Fruit fly (Drosophila melanogaster) whole organism, embryonic: ENCODE data around the gene CG14277.

Experiments
- B-H2 ChIP-seq: fragments of 200-800 bp; sonication (Bioruptor generic); optimal IDR thresholded peaks from 2 replicates; lab custom pipeline; 2018; ENCODE audit warnings: missing biosample characterization, mild to moderate bottlenecking, missing genetic modification characterization
- Bdp1 ChIP-seq: fragments of 200-800 bp; sonication (Bioruptor generic); optimal IDR thresholded peaks from 3 replicates; lab custom pipeline; 2016; ENCODE audit warnings: missing biosample characterization, missing genetic modification characterization
- CG1024 ChIP-seq: fragments of 200-800 bp; sonication (Bioruptor generic); IDR thresholded peaks from 2 replicates; pipeline ENCODE4 v1.3.6; 2022; ENCODE audit warnings: missing biosample characterization, missing genetic modification characterization
- CG10321 ChIP-seq: fragments of 200-800 bp; sonication (Bioruptor generic); IDR thresholded peaks from 2 replicates; pipeline ENCODE4 v1.3.6; 2022; ENCODE audit warnings: missing biosample characterization, missing genetic modification characterization
- CG10462 ChIP-seq: fragments of 200-800 bp; sonication (Bioruptor generic); optimal IDR thresholded peaks from 2 replicates; lab custom pipeline; 2016; ENCODE audit warnings: missing biosample characterization, missing genetic modification characterization
- CG12769 ChIP-seq: fragments of 200-800 bp; sonication (Bioruptor generic); optimal IDR thresholded peaks from 2 replicates; lab custom pipeline; 2019; ENCODE audit warnings: missing biosample characterization, mild to moderate bottlenecking, missing genetic modification characterization, moderate library complexity
- CG15269 ChIP-seq: fragments of 200-800 bp; sonication (Bioruptor generic); optimal IDR thresholded peaks from 2 replicates; lab custom pipeline; 2018; ENCODE audit warnings: missing biosample characterization, mild to moderate bottlenecking, missing genetic modification characterization, moderate library complexity
- CG1603 ChIP-seq: fragments of 200-800 bp; sonication (Bioruptor generic); optimal IDR thresholded peaks from 2 replicates; lab custom pipeline; 2019; ENCODE audit warnings: missing biosample characterization, mild to moderate bottlenecking, missing genetic modification characterization, moderate library complexity
- CG1647 ChIP-seq: fragments of 200-800 bp; sonication (Bioruptor generic); optimal IDR thresholded peaks from 3 replicates; lab custom pipeline; 2016; ENCODE audit warnings: missing biosample characterization, missing genetic modification characterization
- CG3065 ChIP-seq: fragments of 200-800 bp; sonication (Bioruptor generic); optimal IDR thresholded peaks from 2 replicates; lab custom pipeline; 2016; ENCODE audit warnings: missing biosample characterization, missing genetic modification characterization
- CG31224 ChIP-seq: fragments of 200-800 bp; sonication (Bioruptor generic); IDR thresholded peaks from 2 replicates; pipeline ENCODE4 v1.3.6; 2022; ENCODE audit warnings: missing biosample characterization, missing genetic modification characterization
- CG31365 ChIP-seq: fragments of 200-800 bp; sonication (Bioruptor generic); optimal IDR thresholded peaks from 2 replicates; lab custom pipeline; 2018; ENCODE audit warnings: missing biosample characterization, mild to moderate bottlenecking, missing genetic modification characterization
- CG3281 ChIP-seq: fragments of 200-800 bp; sonication (Bioruptor generic); optimal IDR thresholded peaks from 3 replicates; lab custom pipeline; 2017; ENCODE audit warnings: missing biosample characterization, mild to moderate bottlenecking, missing genetic modification characterization
- CG33213 ChIP-seq: fragments of 200-800 bp; sonication (Bioruptor generic); optimal IDR thresholded peaks from 3 replicates; lab custom pipeline; 2016; ENCODE audit warnings: missing biosample characterization, missing genetic modification characterization
- CG3847 ChIP-seq: fragments of 200-800 bp; sonication (Bioruptor generic); IDR thresholded peaks from 2 replicates; pipeline ENCODE4 v1.3.6; 2022; ENCODE audit warnings: missing biosample characterization, missing genetic modification characterization
- CG42726 ChIP-seq: fragments of 200-800 bp; sonication (Bioruptor generic); IDR thresholded peaks from 2 replicates; pipeline ENCODE4 v1.3.6; 2022; ENCODE audit warnings: missing biosample characterization, missing genetic modification characterization; ENCODE audit not compliant: partially characterized antibody
- CG4854 ChIP-seq: fragments of 200-800 bp; sonication (Bioruptor generic); optimal IDR thresholded peaks from 2 replicates; lab custom pipeline; 2016; ENCODE audit warnings: missing biosample characterization, missing genetic modification characterization, inconsistent platforms
- CG5180 ChIP-seq: fragments of 200-800 bp; sonication (Bioruptor generic); optimal IDR thresholded peaks from 3 replicates; lab custom pipeline; 2017; ENCODE audit warnings: missing biosample characterization, missing genetic modification characterization, mild to moderate bottlenecking, moderate library complexity, missing genetic modification reagents
- CG6813 ChIP-seq: fragments of 200-800 bp; sonication (Bioruptor generic); optimal IDR thresholded peaks from 2 replicates; lab custom pipeline; 2017; ENCODE audit warnings: missing biosample characterization, missing genetic modification characterization, mild to moderate bottlenecking, moderate library complexity, missing genetic modification reagents
- CG7786 ChIP-seq: fragments of 200-800 bp; sonication (Bioruptor generic); optimal IDR thresholded peaks from 2 replicates; lab custom pipeline; 2016; ENCODE audit warnings: missing biosample characterization, missing genetic modification characterization
- CG8290 ChIP-seq, 3 experiments: fragments of 200-800 bp; sonication (Bioruptor generic); optimal IDR thresholded peaks; 2 replicates each; lab custom pipeline; 2016 to 2019; ENCODE audit warnings: missing biosample characterization in 3 of 3, missing genetic modification characterization in 3 of 3, mild to moderate bottlenecking in 2 of 3, moderate library complexity in 1 of 3
- Dll ChIP-seq: fragments of 200-800 bp; sonication (Bioruptor generic); IDR thresholded peaks from 4 replicates; pipeline ENCODE4 v1.3.6; 2022; ENCODE audit warnings: missing biosample characterization, missing genetic modification characterization; ENCODE audit not compliant: partially characterized antibody
- Dp ChIP-seq: fragments of 200-800 bp; sonication (Bioruptor generic); optimal IDR thresholded peaks from 2 replicates; lab custom pipeline; 2018; ENCODE audit warnings: missing biosample characterization, mild to moderate bottlenecking, missing genetic modification characterization, moderate library complexity
- Ets65A ChIP-seq: fragments of 200-800 bp; sonication (Bioruptor generic); peaks from one replicate; lab custom pipeline; 2016; ENCODE audit warnings: missing biosample characterization, missing genetic modification characterization
- Hand ChIP-seq: fragments of 200-800 bp; sonication (Bioruptor generic); optimal IDR thresholded peaks from 2 replicates; lab custom pipeline; 2017; ENCODE audit warnings: mild to moderate bottlenecking, missing biosample characterization, missing genetic modification reagents, missing genetic modification characterization
- HmgD ChIP-seq: fragments of 200-800 bp; sonication (Bioruptor generic); optimal IDR thresholded peaks from 3 replicates; lab custom pipeline; 2016; ENCODE audit warnings: missing biosample characterization, missing genetic modification characterization
- Hmx ChIP-seq: fragments of 200-800 bp; sonication (Bioruptor generic); optimal IDR thresholded peaks from 2 replicates; lab custom pipeline; 2016; ENCODE audit warnings: missing biosample characterization, missing genetic modification characterization
- Myb ChIP-seq: fragments of 200-800 bp; sonication (Bioruptor generic); optimal IDR thresholded peaks from 2 replicates; lab custom pipeline; 2016; ENCODE audit warnings: missing biosample characterization, missing genetic modification characterization
- YL-1 ChIP-seq: fragments of 200-800 bp; sonication (Bioruptor generic); optimal IDR thresholded peaks from 3 replicates; lab custom pipeline; 2017; ENCODE audit warnings: missing biosample characterization, mild to moderate bottlenecking, missing genetic modification characterization
- ac ChIP-seq: fragments of 200-800 bp; sonication (Bioruptor generic); optimal IDR thresholded peaks from 3 replicates; lab custom pipeline; 2017; ENCODE audit warnings: missing biosample characterization, mild to moderate bottlenecking, missing genetic modification characterization
- btn ChIP-seq: fragments of 200-800 bp; sonication (Bioruptor generic); optimal IDR thresholded peaks from 2 replicates; lab custom pipeline; 2016; ENCODE audit warnings: missing biosample characterization, missing genetic modification characterization
- cas ChIP-seq: fragments of 200-800 bp; sonication (Bioruptor generic); IDR thresholded peaks from 2 replicates; pipeline ENCODE4 v1.3.6; 2022; ENCODE audit warnings: missing biosample characterization, missing genetic modification characterization
- cg ChIP-seq: fragments of 200-800 bp; sonication (Bioruptor generic); optimal IDR thresholded peaks from 3 replicates; lab custom pipeline; 2019; ENCODE audit warnings: missing biosample characterization, mild to moderate bottlenecking, missing genetic modification characterization, moderate library complexity
- chm ChIP-seq: fragments of 200-800 bp; sonication (Bioruptor generic); IDR thresholded peaks from 2 replicates; pipeline ENCODE4 v1.3.6; 2022; ENCODE audit warnings: missing biosample characterization, missing genetic modification characterization
- crol ChIP-seq: fragments of 200-800 bp; sonication (Bioruptor generic); IDR thresholded peaks from 2 replicates; pipeline ENCODE4 v1.3.6; 2022; ENCODE audit warnings: missing biosample characterization, missing genetic modification characterization
- eve ChIP-seq, 2 experiments: fragments of >200 bp; optimal IDR thresholded peaks; 2 replicates each; lab custom pipeline; 2017; ENCODE audit warnings: missing biosample characterization in 2 of 2, missing genetic modification characterization in 2 of 2
- ftz-f1 ChIP-seq: fragments of 200-800 bp; sonication (Bioruptor generic); optimal IDR thresholded peaks from 2 replicates; lab custom pipeline; 2016; ENCODE audit warnings: missing biosample characterization, missing genetic modification characterization
- fu2 ChIP-seq: fragments of 200-800 bp; sonication (Bioruptor generic); optimal IDR thresholded peaks from 2 replicates; lab custom pipeline; 2016; ENCODE audit warnings: missing biosample characterization, missing genetic modification characterization
- grau ChIP-seq: fragments of 200-800 bp; optimal IDR thresholded peaks from 3 replicates; lab custom pipeline; 2019; ENCODE audit warnings: missing biosample characterization, mild to moderate bottlenecking, missing genetic modification characterization, moderate library complexity
- hbn ChIP-seq: fragments of 200-800 bp; sonication (Bioruptor generic); IDR thresholded peaks from 2 replicates; pipeline ENCODE4 v1.3.6; 2022; ENCODE audit warnings: missing biosample characterization, missing genetic modification characterization; ENCODE audit not compliant: partially characterized antibody
- inv ChIP-seq: fragments of 200-800 bp; sonication (Bioruptor generic); IDR thresholded peaks from 2 replicates; pipeline ENCODE4 v1.3.6; 2022; ENCODE audit warnings: missing biosample characterization, missing genetic modification characterization; ENCODE audit not compliant: partially characterized antibody
- lmd ChIP-seq: fragments of 200-800 bp; sonication (Bioruptor generic); IDR thresholded peaks from 2 replicates; pipeline ENCODE4 v1.3.6; 2022; ENCODE audit warnings: missing biosample characterization, missing genetic modification characterization
- nmo ChIP-seq: fragments of 200-800 bp; sonication (Bioruptor generic); optimal IDR thresholded peaks from 2 replicates; lab custom pipeline; 2018; ENCODE audit warnings: missing biosample characterization, mild to moderate bottlenecking, missing genetic modification characterization, moderate library complexity
- pfk ChIP-seq: fragments of 200-800 bp; sonication (Bioruptor generic); optimal IDR thresholded peaks from 2 replicates; lab custom pipeline; 2018; ENCODE audit warnings: missing biosample characterization, mild to moderate bottlenecking, missing genetic modification characterization, moderate library complexity
- seq ChIP-seq: fragments of 200-800 bp; sonication (Bioruptor generic); IDR thresholded peaks from 2 replicates; pipeline ENCODE4 v1.3.6; 2022; ENCODE audit warnings: missing biosample characterization, missing genetic modification characterization
- tna ChIP-seq: fragments of 200-800 bp; sonication (Bioruptor generic); IDR thresholded peaks from 2 replicates; pipeline ENCODE4 v1.3.6; 2022; ENCODE audit warnings: missing biosample characterization, missing genetic modification characterization; ENCODE audit not compliant: partially characterized antibody
- vnd ChIP-seq: fragments of 200-800 bp; sonication (Bioruptor generic); IDR thresholded peaks from 3 replicates; pipeline ENCODE4 v1.3.6; 2022; ENCODE audit warnings: missing biosample characterization, missing genetic modification characterization; ENCODE audit not compliant: partially characterized antibody
- z ChIP-seq: fragments of 200-800 bp; sonication (Bioruptor generic); IDR thresholded peaks from 3 replicates; pipeline ENCODE4 v1.3.6; 2022; ENCODE audit warnings: missing biosample characterization, missing genetic modification characterization
- zfh1 ChIP-seq: fragments of 200-800 bp; sonication (Bioruptor generic); IDR thresholded peaks from 3 replicates; pipeline ENCODE4 v1.3.6; 2022; ENCODE audit warnings: missing biosample characterization, missing genetic modification characterization

The CG14277 gene

dm6 chr2L:8279400-8280065 lies 37.2 kb downstream of the CG14277 start (continued):
- TF ChIP-seq CG5180 (GFP tag; lab: Kevin White, UChicago) (no peak), seq (GFP tag; lab: Robert Waterston, UW) (no peak), Hand (GFP tag; lab: Kevin White, UChicago) (no peak), Ets65A (GFP tag; lab: Kevin White, UChicago) (peak; percentile 79), hbn (GFP tag; lab: Robert Waterston, UW) (no peak), Bdp1 (peak; percentile 37), Hmx (no peak), vnd (no peak), lmd (GFP tag; lab: Robert Waterston, UW) (peak; percentile 63), CG1603 (tag; lab: Kevin White, UChicago) (peak; percentile 78), chm (GFP tag; lab: Robert Waterston, UW) (peak; percentile 71; the same call in 1 of the 2 replicates), YL-1 (GFP tag; lab: Kevin White, UChicago) (no peak), CG6813 (GFP tag; lab: Kevin White, UChicago) (peak; percentile 60), eve (GFP tag; optimal IDR thresholded peaks at IDR 0.05; lab: Kevin White, UChicago) (peak in 1 of 2 experiments; percentile 58), CG3281 (GFP tag; lab: Kevin White, UChicago) (no peak), CG31365 (tag; lab: Kevin White, UChicago) (no peak), CG33213 (GFP tag; lab: Kevin White, UChicago) (peak; percentile 60), grau (tag; lab: Kevin White, UChicago) (peak; percentile 71), CG1024 (GFP tag; lab: Robert Waterston, UW) (peak; percentile 56), zfh1 (peak; percentile 86), Myb (GFP tag; lab: Kevin White, UChicago) (no peak), nmo (GFP tag; lab: Kevin White, UChicago) (peak; percentile 84), fu2 (no peak), ac (GFP tag; lab: Kevin White, UChicago) (peak; percentile 45), Dp (GFP tag; lab: Kevin White, UChicago) (no peak), CG3847 (peak; percentile 32; the same call in 1 of the 2 replicates), CG15269 (tag; lab: Kevin White, UChicago) (no peak), CG7786 (GFP tag; lab: Kevin White, UChicago) (peak; percentile 47), CG31224 (GFP tag; lab: Robert Waterston, UW) (no peak), Dll (GFP tag; lab: Robert Waterston, UW) (no peak), CG1647 (peak; percentile 24), B-H2 (GFP tag; lab: Kevin White, UChicago) (no peak), btn (GFP tag; lab: Kevin White, UChicago) (no peak), CG10462 (GFP tag; lab: Kevin White, UChicago) (peak; percentile 51), CG42726 (no peak), pfk (GFP tag; lab: Kevin White, UChicago) (no peak), z (no peak; the same call in 2 of the 3 replicates), cas (no peak), inv (GFP tag; lab: Robert Waterston, UW) (no peak), CG10321 (no peak), HmgD (GFP tag; lab: Kevin White, UChicago) (no peak), crol (GFP tag; lab: Robert Waterston, UW) (peak; percentile 32; the same call in 1 of the 2 replicates), tna (no peak), cg (GFP tag; lab: Kevin White, UChicago) (no peak), CG4854 (GFP tag; lab: Kevin White, UChicago) (peak; percentile 31), ftz-f1 (GFP tag; lab: Kevin White, UChicago) (no peak), CG8290 (GFP tag; optimal IDR thresholded peaks at IDR 0.05; lab: Kevin White, UChicago) (peak; percentile 64), CG8290 (tag; optimal IDR thresholded peaks at IDR 0.05; lab: Kevin White, UChicago) (no peak), CG3065 (no peak), CG12769 (no peak)
